Worm (Caenorhabditis elegans) whole organism, young adult: ENCODE data around the gene got-2.2.

Experiments used
- C06A6.2 ChIP-seq: fragments of 200-800 bp; sonication (Bioruptor generic); conservative IDR thresholded peaks from 2 replicates; pipeline ENCODE4 v1.3.6; 2022; ENCODE audit warnings: missing genetic modification characterization, missing compliant biosample characterization
- D2030.7 ChIP-seq: fragments of 200-800 bp; sonication (Bioruptor generic); IDR thresholded peaks from 2 replicates; pipeline ENCODE4 v1.3.6; 2022; ENCODE audit warnings: missing genetic modification reagents, missing genetic modification characterization, missing compliant biosample characterization
- F23B12.7 ChIP-seq: sonication (generic microtip); optimal IDR thresholded peaks from 2 replicates; lab custom pipeline; 2017; ENCODE audit warnings: missing genetic modification characterization, mild to moderate bottlenecking, missing compliant biosample characterization, antibody characterized with exemption, moderate library complexity; ENCODE audit not compliant: insufficient read depth
- F33H1.4 ChIP-seq: fragments of 200-800 bp; sonication (Bioruptor generic); IDR thresholded peaks from 2 replicates; pipeline ENCODE4 v1.3.6; 2022; ENCODE audit warnings: missing genetic modification reagents, missing genetic modification characterization, missing compliant biosample characterization
- F52B5.7 ChIP-seq: sonication (generic microtip); optimal IDR thresholded peaks from 2 replicates; lab custom pipeline; 2016; ENCODE audit warnings: mild to moderate bottlenecking, missing genetic modification characterization, missing compliant biosample characterization
- K11D2.4 ChIP-seq: fragments of 200-800 bp; sonication (Bioruptor generic); IDR thresholded peaks from 2 replicates; pipeline ENCODE4 v1.3.6; 2022; ENCODE audit warnings: missing genetic modification reagents, missing genetic modification characterization, missing compliant biosample characterization
- Y53G8AR.9 ChIP-seq: fragments of 200-800 bp; sonication (Bioruptor generic); conservative IDR thresholded peaks from 2 replicates; pipeline ENCODE4 v1.3.6; 2022; ENCODE audit warnings: missing genetic modification reagents, missing genetic modification characterization, missing compliant biosample characterization
- Y56A3A.18 ChIP-seq: fragments of 200-800 bp; sonication (Bioruptor generic); IDR thresholded peaks from 2 replicates; pipeline ENCODE4 v1.3.6; 2022; ENCODE audit warnings: missing genetic modification reagents, missing genetic modification characterization, missing compliant biosample characterization
- Y79H2A.3 ChIP-seq: fragments of 200-800 bp; sonication (Bioruptor generic); conservative IDR thresholded peaks from 2 replicates; pipeline ENCODE4 v1.3.6; 2022; ENCODE audit warnings: missing genetic modification reagents, missing genetic modification characterization, missing compliant biosample characterization
- akir-1 ChIP-seq: fragments of 200-800 bp; sonication (Bioruptor generic); optimal IDR thresholded peaks from 2 replicates; lab custom pipeline; 2018; ENCODE audit warnings: mild to moderate bottlenecking, missing genetic modification characterization, moderate library complexity, missing compliant biosample characterization
- aptf-2 ChIP-seq: fragments of 200-800 bp; sonication (Bioruptor generic); conservative IDR thresholded peaks from 2 replicates; pipeline ENCODE4 v1.3.6; 2022; ENCODE audit warnings: missing genetic modification reagents, missing genetic modification characterization, missing compliant biosample characterization
- athp-1 ChIP-seq: sonication (generic microtip); optimal IDR thresholded peaks from 2 replicates; lab custom pipeline; 2017; ENCODE audit warnings: mild to moderate bottlenecking, missing genetic modification characterization, missing compliant biosample characterization
- attf-3 ChIP-seq: fragments of 200-800 bp; sonication (Bioruptor generic); conservative IDR thresholded peaks from 2 replicates; pipeline ENCODE4 v1.3.6; 2022; ENCODE audit warnings: missing genetic modification reagents, missing genetic modification characterization, missing compliant biosample characterization
- bed-1 ChIP-seq: fragments of 200-800 bp; sonication (Bioruptor generic); IDR thresholded peaks from 2 replicates; pipeline ENCODE4 v1.3.6; 2022; ENCODE audit warnings: missing genetic modification reagents, missing genetic modification characterization, missing compliant biosample characterization
- chd-7 ChIP-seq: sonication (generic microtip); optimal IDR thresholded peaks from 2 replicates; lab custom pipeline; 2016; ENCODE audit warnings: mild to moderate bottlenecking, missing genetic modification characterization, moderate library complexity, missing compliant biosample characterization
- efl-1 ChIP-seq: fragments of 150-350 bp; optimal IDR thresholded peaks from 2 replicates; lab custom pipeline; 2014; ENCODE audit warnings: missing biosample characterization, missing genetic modification reagents, missing genetic modification characterization
- egl-18 ChIP-seq: fragments of 200-800 bp; sonication (Bioruptor generic); IDR thresholded peaks from 2 replicates; pipeline ENCODE4 v1.3.6; 2022; ENCODE audit warnings: missing genetic modification reagents, missing genetic modification characterization, missing compliant biosample characterization
- gei-17 ChIP-seq: fragments of 200-800 bp; sonication (Bioruptor generic); optimal IDR thresholded peaks from 2 replicates; lab custom pipeline; 2018; ENCODE audit warnings: mild to moderate bottlenecking, missing genetic modification characterization, missing compliant biosample characterization
- him-1 ChIP-seq: sonication (generic microtip); optimal IDR thresholded peaks from 2 replicates; lab custom pipeline; 2016; ENCODE audit warnings: missing genotype, missing genetic modification reagents, missing genetic modification characterization, missing compliant biosample characterization
- hsf-1 ChIP-seq: fragments of 200-800 bp; sonication (Bioruptor generic); IDR thresholded peaks from 2 replicates; pipeline ENCODE4 v1.3.6; 2022; ENCODE audit warnings: missing genetic modification reagents, missing genetic modification characterization, missing compliant biosample characterization
- lag-1 ChIP-seq: fragments of 200-800 bp; sonication (Bioruptor generic); IDR thresholded peaks from 2 replicates; pipeline ENCODE4 v1.3.6; 2022; ENCODE audit warnings: missing genetic modification reagents, missing genetic modification characterization, missing compliant biosample characterization
- lin-26 ChIP-seq: fragments of 200-800 bp; sonication (Bioruptor generic); IDR thresholded peaks from 2 replicates; pipeline ENCODE4 v1.3.6; 2022; ENCODE audit warnings: missing genetic modification reagents, missing genetic modification characterization, missing compliant biosample characterization
- lsy-27 ChIP-seq: sonication (generic microtip); optimal IDR thresholded peaks from 2 replicates; lab custom pipeline; 2017; ENCODE audit warnings: missing genetic modification characterization, mild to moderate bottlenecking, missing compliant biosample characterization, antibody characterized with exemption, missing genotype, borderline replicate concordance; ENCODE audit not compliant: insufficient read depth
- madf-3 ChIP-seq: fragments of 200-800 bp; sonication (Bioruptor generic); IDR thresholded peaks from 2 replicates; pipeline ENCODE4 v1.3.6; 2022; ENCODE audit warnings: missing genetic modification reagents, missing genetic modification characterization, missing compliant biosample characterization
- mes-4 ChIP-seq: sonication (generic microtip); optimal IDR thresholded peaks from 2 replicates; lab custom pipeline; 2016; ENCODE audit warnings: missing genotype, missing genetic modification characterization, missing compliant biosample characterization
- nfyb-1 ChIP-seq: fragments of 200-800 bp; sonication (Bioruptor generic); IDR thresholded peaks from 2 replicates; pipeline ENCODE4 v1.3.6; 2022; ENCODE audit warnings: missing genetic modification reagents, missing genetic modification characterization, missing compliant biosample characterization
- nhr-179 ChIP-seq: sonication (generic microtip); optimal IDR thresholded peaks from 2 replicates; lab custom pipeline; 2016; ENCODE audit warnings: mild to moderate bottlenecking, missing genetic modification characterization, missing compliant biosample characterization
- nhr-80 ChIP-seq: sonication (generic microtip); optimal IDR thresholded peaks from 2 replicates; lab custom pipeline; 2016; ENCODE audit warnings: missing genetic modification characterization, missing compliant biosample characterization
- pbrm-1 ChIP-seq: fragments of 200-800 bp; sonication (Bioruptor generic); IDR thresholded peaks from 2 replicates; pipeline ENCODE4 v1.3.6; 2022; ENCODE audit warnings: missing genetic modification reagents, missing genetic modification characterization, missing compliant biosample characterization
- pha-4 ChIP-seq: fragments of 150-350 bp; sonication (generic microtip); optimal IDR thresholded peaks from 2 replicates; lab custom pipeline; 2014; ENCODE audit warnings: missing biosample characterization, missing genetic modification reagents, missing genetic modification characterization
- rcor-1 ChIP-seq: fragments of 200-800 bp; sonication (Bioruptor generic); IDR thresholded peaks from 2 replicates; pipeline ENCODE4 v1.3.6; 2022; ENCODE audit warnings: missing genetic modification reagents, missing genetic modification characterization, missing compliant biosample characterization
- snpc-3.4 ChIP-seq: sonication (generic microtip); optimal IDR thresholded peaks from 2 replicates; lab custom pipeline; 2017; ENCODE audit warnings: missing genetic modification characterization, mild to moderate bottlenecking, missing compliant biosample characterization, antibody characterized with exemption, moderate library complexity, missing genotype, missing genetic modification reagents
- snpc-4 ChIP-seq, 5 experiments: fragments of 150-350 bp in 1 of 5; sonication (generic microtip) in 4 of 5; optimal IDR thresholded peaks; 2 replicates each; lab custom pipeline; 2014 to 2018; ENCODE audit warnings: missing genetic modification characterization in 5 of 5, missing biosample characterization in 3 of 5, antibody characterized with exemption in 2 of 5, mild to moderate bottlenecking in 2 of 5, missing compliant biosample characterization in 2 of 5, missing genotype in 2 of 5, moderate library complexity in 2 of 5, missing genetic modification reagents in 1 of 5
- tlf-1 ChIP-seq: fragments of 200-800 bp; sonication (Bioruptor generic); optimal IDR thresholded peaks from 2 replicates; lab custom pipeline; 2018; ENCODE audit warnings: mild to moderate bottlenecking, missing genetic modification characterization, missing compliant biosample characterization
- unc-130 ChIP-seq: sonication (generic microtip); optimal IDR thresholded peaks from 2 replicates; lab custom pipeline; 2016; ENCODE audit warnings: missing genetic modification reagents, missing genetic modification characterization, missing compliant biosample characterization
- zfh-2 ChIP-seq: fragments of 200-800 bp; sonication (Bioruptor generic); conservative IDR thresholded peaks from 2 replicates; pipeline ENCODE4 v1.3.6; 2022; ENCODE audit warnings: missing genetic modification reagents, missing genetic modification characterization, missing compliant biosample characterization
- ztf-26 ChIP-seq: sonication (generic microtip); optimal IDR thresholded peaks from 2 replicates; lab custom pipeline; 2017; ENCODE audit warnings: missing genetic modification characterization, missing compliant biosample characterization

Gene got-2.2

DNA sequence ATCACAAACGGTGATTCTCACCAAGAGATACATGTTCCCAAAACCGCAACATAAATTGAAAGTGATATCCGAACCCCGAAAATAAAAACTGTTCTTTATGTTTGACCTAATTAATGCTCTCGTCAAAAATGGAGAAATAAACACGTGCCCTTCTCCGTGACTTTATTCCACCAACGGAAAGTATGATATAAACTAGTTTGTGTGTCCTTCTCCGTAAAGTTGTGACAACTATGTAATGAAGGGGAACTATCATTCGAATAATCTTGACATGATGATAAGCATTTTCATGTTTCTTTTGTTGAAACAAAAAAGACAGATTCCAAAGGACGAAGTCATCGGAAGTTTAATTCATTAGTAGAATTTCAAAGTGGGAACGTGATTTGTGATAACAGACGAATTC is 39.2 kb upstream of the got-2.2 start:
- TF ChIP-seq ztf-26 (tag; lab: Kevin White, UChicago), result peak; percentile 3
- no peak for TF ChIP-seq attf-3 (GFP tag; lab: Robert Waterston, UW)
- peak; percentile 29 for TF ChIP-seq chd-7 (tag; lab: Kevin White, UChicago)
- TF ChIP-seq F33H1.4 (GFP tag; lab: Robert Waterston, UW), result no peak
- no peak for TF ChIP-seq Y79H2A.3 (GFP tag; lab: Robert Waterston, UW)
- no peak for TF ChIP-seq rcor-1 (GFP tag; lab: Robert Waterston, UW)
- no peak for TF ChIP-seq egl-18 (GFP tag; lab: Robert Waterston, UW)
- TF ChIP-seq lsy-27 (tag; lab: Kevin White, UChicago), result no peak
- TF ChIP-seq unc-130 (GFP tag; lab: Kevin White, UChicago), result no peak
- no peak for TF ChIP-seq snpc-4 (GFP tag; optimal IDR thresholded peaks at IDR 0.05; lab: Kevin White, UChicago)
- no peak for TF ChIP-seq snpc-4 (tag; optimal IDR thresholded peaks at IDR 0.05; lab: Kevin White, UChicago)
- TF ChIP-seq akir-1 (GFP tag; lab: Kevin White, UChicago), result no peak
- TF ChIP-seq lin-26 (GFP tag; lab: Robert Waterston, UW), result 0 out of 2 replicates have a peak, but pooled peaks have one; percentile 45
- no peak for TF ChIP-seq mes-4
- TF ChIP-seq pha-4, result no peak
- no peak for TF ChIP-seq pbrm-1
- TF ChIP-seq gei-17, result no peak
- no peak for TF ChIP-seq bed-1
- TF ChIP-seq Y53G8AR.9 (GFP tag; lab: Robert Waterston, UW), result no peak
- no peak for TF ChIP-seq nhr-179
- 0 out of 2 replicates have a peak, but pooled peaks have one; percentile 18 for TF ChIP-seq C06A6.2
- TF ChIP-seq D2030.7 (GFP tag; lab: Robert Waterston, UW), result no peak
- no peak for TF ChIP-seq lag-1

DNA sequence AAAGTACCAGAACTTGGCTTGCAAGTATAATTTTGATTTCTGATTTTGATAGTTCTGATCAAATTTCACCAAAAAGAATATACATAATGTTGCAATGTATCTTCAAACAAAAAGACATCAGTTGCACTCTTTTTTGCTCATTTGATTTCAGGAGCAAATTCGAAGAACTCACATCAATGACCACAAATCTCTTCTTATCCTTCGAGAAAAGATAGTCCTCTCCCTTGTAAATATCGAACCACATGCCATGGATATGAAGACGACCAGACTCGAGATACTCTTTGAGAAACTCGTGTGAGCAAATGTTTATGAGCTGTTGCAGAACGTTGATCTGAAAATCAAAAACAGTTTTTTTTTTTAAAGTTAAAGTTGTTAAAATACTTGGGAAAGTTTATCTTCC is 38.0 kb upstream of the got-2.2 start:
- TF ChIP-seq mes-4 (no peak), F52B5.7 (no peak), nhr-80 (tag; lab: Kevin White, UChicago) (no peak), him-1 (tag; lab: Kevin White, UChicago) (no peak), gei-17 (no peak), tlf-1 (GFP tag; lab: Kevin White, UChicago) (no peak), unc-130 (GFP tag; lab: Kevin White, UChicago) (no peak), nfyb-1 (GFP tag; lab: Robert Waterston, UW) (no peak), snpc-3.4 (tag; lab: Kevin White, UChicago) (no peak), efl-1 (GFP tag; lab: Kevin White, UChicago) (no peak), athp-1 (tag; lab: Kevin White, UChicago) (no peak), F23B12.7 (tag; lab: Kevin White, UChicago) (no peak), madf-3 (GFP tag; lab: Robert Waterston, UW) (no peak), D2030.7 (GFP tag; lab: Robert Waterston, UW) (no peak), hsf-1 (GFP tag; lab: Robert Waterston, UW) (no peak), lsy-27 (tag; lab: Kevin White, UChicago) (no peak), zfh-2 (GFP tag; lab: Robert Waterston, UW) (no peak)

DNA sequence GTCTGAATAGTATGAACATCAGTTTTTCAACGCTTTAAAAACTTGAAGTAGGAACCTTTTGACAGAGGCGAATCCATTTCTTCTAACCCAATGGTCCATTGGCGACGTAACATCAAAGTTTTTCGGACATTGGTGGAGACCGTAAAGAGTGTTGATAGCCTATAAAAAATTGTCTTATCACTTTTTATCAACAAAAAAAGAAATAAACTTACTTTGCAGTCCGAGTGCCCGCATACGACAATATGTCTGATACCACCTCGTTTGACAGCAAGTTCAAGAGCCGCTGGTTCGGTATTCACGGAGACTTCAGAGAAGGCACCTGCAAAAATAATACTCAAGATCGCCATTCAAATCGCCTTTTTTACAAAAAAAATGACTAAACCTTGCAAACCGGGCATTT is 37.5 kb upstream of the got-2.2 start:
- TF ChIP-seq nhr-80 (tag; lab: Kevin White, UChicago) (peak; percentile 23), Y56A3A.18 (GFP tag; lab: Robert Waterston, UW) (no peak), K11D2.4 (no peak), aptf-2 (GFP tag; lab: Robert Waterston, UW) (no peak)
